Worm (Caenorhabditis elegans) whole organism, L4/young adult: ENCODE results near the gene snb-6.

Experiments
- W03F9.2 ChIP-seq: fragments of 150-350 bp; optimal IDR thresholded peaks from 2 replicates; lab custom pipeline; 2014; ENCODE audit warnings: missing biosample characterization, missing genetic modification characterization
- dao-5 ChIP-seq: sonication (generic microtip); optimal IDR thresholded peaks from 2 replicates; lab custom pipeline; 2016; ENCODE audit warnings: missing genotype, missing genetic modification characterization, moderate library complexity, missing compliant biosample characterization
- him-1 ChIP-seq: sonication (generic microtip); optimal IDR thresholded peaks from 2 replicates; lab custom pipeline; 2016; ENCODE audit warnings: missing genotype, missing genetic modification reagents, missing genetic modification characterization, missing compliant biosample characterization

snb-6 gene

DNA sequence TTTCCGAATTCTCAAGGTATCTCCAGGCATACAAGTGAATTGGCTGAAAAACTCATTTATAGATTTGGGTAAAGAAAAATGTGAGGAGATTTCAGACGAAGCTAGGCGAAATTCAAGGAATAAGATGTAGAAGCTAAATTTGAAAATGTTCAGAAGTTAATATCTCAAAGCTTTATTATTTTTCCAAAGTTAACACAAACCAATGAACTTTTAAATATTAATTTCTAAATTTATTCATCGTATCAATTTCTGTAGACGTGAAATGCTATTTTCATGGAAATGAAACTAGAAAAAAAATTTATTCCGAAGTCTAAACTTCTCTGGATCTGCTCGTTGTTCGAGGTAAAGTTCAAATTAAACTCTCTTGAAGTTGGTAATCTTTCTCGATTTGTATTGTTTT is 14.2 kb downstream of the snb-6 start, which contains the start of gene agxt-1:
Gene agxt-1, plus strand, starts transcription at position 301 of the 400 bp plus-strand sequence.
- TF ChIP-seq dao-5 (no peak), him-1 (no peak), W03F9.2 (no peak)

- no peak for TF ChIP-seq dao-5
- no peak for TF ChIP-seq him-1
- TF ChIP-seq W03F9.2, result no peak
These were observed 14.9 kb downstream of the snb-6 start, which contains the start of gene F46C5.6 for ce11 chrII:8844465-8845126. TSS of gene F46C5.6 (minus strand) at chrII:8844515.

- TF ChIP-seq W03F9.2 (no peak), him-1 (no peak), dao-5 (no peak)
These were observed 20.5 kb downstream of the snb-6 start, which contains the start of gene F46C5.7 for ce11 chrII:8839025-8839424. TSS of gene F46C5.7 (plus strand) at chrII:8839325.

DNA sequence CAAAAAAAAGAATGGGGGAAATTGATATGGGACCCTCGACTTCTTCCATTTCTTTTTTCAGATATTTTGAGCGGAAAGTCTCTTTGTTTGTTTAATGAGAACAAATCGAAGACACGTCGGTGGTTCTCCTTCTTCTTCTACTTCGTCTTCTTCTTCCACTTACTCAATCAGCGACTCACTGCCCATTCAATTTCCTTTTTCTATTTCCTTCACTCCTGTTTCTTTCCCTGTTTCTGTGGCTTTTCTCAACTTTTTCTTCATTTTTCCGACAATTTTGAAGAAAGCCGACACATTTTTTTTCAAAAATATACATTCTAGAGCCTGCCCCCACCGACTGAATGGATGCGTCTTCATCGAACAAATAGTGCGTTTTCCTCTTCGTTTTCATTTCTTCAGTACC is 23.6 kb downstream of the snb-6 start, which contains the start of gene F46C5.4:
Gene F46C5.4, plus strand, starts transcription at position 222 of the 400 bp plus-strand sequence.
- TF ChIP-seq him-1 (no peak), dao-5 (no peak), W03F9.2 (no peak)

DNA sequence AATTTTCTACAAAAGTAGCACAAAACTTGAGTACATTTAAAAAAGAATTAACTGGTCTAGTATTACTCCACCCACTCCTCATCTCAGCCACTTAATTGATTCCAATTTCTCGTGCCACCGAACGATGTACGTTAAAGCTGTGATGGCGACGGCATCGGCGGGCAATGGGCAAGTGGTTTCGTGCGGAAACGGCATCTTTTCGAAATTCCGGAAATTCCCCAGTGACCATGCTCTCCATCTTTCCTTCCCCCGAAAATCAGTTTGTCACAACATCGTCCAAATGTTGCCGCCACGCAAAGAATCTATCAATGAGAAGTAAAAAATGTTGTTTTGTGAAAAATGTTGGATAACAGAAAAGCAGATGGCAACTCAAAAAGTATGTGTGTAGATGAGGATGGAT is 26.6 kb downstream of the snb-6 start:
- TF ChIP-seq dao-5 (no peak), W03F9.2 (no peak), him-1 (no peak)

DNA sequence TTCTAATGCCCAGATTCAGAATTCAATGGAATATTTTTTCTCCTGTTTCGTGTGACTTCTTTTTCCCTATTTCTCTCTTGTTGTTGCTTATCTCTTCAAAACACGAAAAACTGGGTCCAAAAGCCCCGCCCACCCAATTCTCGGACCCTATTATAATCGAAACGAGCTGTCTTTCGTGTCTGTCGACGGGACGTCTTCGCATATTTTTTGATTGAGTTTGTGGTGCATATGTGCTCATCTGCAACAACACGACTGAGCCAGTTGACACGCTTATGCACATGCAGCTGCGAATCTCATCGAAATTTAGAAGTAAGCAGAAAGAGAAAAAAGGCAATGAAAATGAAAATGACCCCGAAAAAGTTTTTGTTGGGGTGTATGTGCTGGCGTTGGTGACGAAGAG is 28.6 kb downstream of the snb-6 start:
- no peak for TF ChIP-seq him-1
- TF ChIP-seq dao-5, result no peak
- TF ChIP-seq W03F9.2, result no peak

DNA sequence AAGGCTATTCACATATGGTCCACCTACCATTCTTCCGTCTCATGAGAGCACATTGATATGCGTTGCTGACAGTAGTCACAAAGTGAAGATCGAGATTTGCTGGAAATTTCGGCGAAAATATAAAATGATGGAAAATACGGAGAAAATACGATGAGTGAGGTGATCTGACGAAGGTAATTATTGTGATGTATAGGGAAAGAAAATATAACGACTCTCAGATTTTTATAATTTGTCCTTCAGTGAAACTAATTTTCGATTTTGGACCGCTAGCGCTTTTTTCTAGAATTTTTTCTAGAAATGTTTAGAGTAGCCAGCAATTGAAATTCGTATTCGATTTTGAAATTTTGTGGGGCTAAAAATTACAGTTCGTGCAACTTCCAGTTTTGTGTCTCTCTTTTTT is 30.3 kb downstream of the snb-6 start, which contains the start of gene F46C5.2:
Gene F46C5.2, minus strand, starts transcription at position 101 of the 400 bp plus-strand sequence.
- no peak for TF ChIP-seq him-1
- TF ChIP-seq W03F9.2, result no peak

DNA sequence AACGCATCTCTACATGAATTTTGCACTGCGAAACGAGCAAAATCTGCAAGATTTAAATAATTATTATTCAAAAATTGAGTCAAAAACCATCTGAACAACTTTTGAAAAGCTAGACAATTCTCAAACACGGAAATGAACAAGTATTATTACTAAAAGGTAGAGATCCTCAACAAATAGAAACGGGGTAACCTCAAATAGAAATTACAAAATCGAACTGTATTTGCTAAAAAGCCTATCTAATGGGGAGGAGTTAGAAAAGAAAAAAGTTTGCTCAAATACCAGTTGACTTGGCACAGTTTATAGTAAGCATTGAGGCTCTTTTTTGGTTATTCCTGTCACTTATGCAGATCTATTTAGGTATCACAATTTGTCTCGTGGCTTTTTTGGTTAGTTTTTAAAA is 33.7 kb downstream of the snb-6 start, which contains the start of gene nas-25:
Gene nas-25, plus strand, starts transcription at position 301 of the 400 bp plus-strand sequence.
- TF ChIP-seq W03F9.2, result no peak
- no peak for TF ChIP-seq him-1
- TF ChIP-seq dao-5, result no peak

DNA sequence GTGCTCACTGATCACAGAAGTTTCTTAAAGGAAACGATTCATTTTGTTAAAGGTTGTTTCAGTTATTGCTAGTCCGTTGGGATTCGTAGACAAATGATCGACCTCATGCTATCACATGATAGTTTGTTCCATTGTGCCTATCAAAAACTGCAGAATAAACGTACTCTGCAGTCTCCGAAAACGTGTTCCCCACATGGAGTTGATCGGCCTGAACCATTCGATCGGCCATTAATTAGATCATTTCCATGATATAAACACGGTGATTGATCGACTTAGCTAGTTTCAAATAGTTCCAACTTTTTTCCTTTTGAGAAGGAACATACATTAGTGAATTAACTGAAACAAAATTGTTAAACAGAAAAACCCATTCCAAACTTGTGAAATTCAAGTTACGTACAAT is 36.8 kb downstream of the snb-6 start:
- no peak for TF ChIP-seq him-1
- no peak for TF ChIP-seq W03F9.2
- TF ChIP-seq dao-5, result no peak

DNA sequence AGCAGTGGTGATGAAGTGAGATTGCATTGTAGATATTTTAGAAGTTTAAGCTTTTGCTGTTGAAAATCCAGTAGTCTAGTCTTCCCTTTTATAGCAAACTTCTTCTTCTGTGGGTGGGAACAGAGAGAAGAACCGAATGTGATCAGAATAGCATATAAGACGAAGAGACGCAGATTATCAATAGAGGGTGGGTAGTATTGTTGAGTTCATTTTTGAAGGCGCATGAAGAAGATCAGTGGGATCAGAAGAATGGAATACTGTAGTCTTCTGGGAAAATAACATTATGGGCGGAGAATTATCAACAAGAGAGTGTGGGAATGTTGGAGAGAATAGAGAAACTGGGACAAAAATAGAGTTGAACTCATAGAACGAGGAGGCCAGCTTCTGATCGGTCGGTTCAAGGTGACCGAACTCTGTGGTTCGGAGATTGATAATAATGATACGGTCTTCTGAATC is 38.3 kb downstream of the snb-6 start, which contains the start of gene F46C5.1:
Gene F46C5.1, minus strand, starts transcription at position 51 of the 456 bp plus-strand sequence.
- TF ChIP-seq him-1, result no peak
- no peak for TF ChIP-seq dao-5
- TF ChIP-seq W03F9.2, result no peak

DNA sequence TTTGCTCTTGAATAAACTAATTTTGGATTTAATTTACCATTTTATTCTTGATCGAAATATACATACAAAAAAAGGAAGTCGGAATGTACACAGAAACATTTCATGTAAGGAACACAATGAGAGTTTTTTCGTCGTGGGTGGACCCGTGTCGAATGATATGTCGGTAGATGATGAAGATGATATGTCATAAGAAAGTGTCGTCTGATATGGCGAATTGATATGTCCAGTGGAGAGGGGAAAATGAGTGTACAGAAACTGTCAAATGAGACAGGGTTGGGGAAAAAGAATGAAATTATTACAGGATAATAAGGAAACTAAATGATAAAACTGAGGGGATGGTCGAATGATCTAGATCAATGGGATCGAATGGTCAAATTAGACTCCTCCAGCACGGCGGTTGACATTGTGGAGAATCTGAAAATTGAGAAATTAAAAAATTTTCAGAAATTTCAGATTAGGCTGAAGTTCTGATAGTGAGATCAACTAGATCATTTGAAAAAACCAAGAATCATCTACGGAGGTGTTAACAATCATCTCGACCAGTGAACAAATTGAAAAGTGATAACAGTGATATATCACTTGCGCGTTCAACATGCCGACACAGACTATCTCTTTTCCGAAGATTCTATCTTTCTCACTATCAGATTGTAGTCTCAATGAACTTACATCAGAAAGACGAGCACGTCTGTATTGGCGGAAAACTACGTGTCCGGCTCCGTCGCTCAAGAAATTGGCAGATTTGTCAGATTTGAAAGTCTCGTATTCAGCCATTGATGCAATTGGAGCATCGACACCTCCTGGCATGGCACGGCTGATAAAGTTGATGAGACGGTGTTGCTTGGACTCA is 39.1 kb downstream of the snb-6 start:
- TF ChIP-seq dao-5, result no peak
- TF ChIP-seq him-1, result no peak
- TF ChIP-seq W03F9.2, result no peak

DNA sequence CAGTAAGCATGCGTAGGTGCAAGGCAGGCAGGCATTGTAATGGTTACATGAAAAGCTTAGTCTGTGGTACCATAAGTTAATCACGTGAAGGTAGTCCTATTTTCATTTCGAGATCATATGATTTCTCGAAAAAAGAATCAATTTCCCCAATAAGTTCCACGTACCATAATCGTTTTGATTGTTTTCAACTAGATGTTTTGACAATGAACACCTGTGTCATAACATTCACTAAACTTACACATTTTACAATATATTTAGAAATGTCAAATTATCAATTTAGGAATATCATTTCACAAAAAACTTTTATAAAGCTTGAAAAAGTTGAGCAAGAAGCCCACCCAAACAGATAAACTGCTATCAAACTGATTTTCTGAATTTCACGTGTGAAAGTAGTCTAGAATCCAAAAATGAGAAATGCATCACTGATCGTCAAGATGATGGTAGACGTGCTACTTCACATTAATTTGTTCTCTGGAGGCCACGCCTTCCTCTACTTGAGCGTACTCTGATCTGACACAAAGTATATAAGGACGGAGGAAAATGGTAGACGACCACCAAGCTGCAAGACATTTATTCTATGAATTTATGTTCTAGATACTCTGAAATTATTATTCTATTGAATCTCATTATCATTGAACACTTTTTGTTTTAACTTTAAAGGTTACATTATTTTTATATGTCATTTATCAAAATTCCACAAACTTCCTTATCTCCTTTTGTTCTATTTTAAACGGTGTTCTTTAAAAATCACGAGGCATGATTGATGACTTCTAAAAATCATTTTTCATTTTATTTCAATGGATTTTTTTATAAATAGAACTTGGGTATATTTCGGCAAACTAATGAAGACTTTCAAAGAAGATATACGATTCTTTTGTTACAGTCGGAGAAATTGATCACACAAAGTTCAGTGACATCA is 40.3 kb downstream of the snb-6 start, which contains the start of gene F46C5.10:
Gene F46C5.10, minus strand, starts transcription at position 51 of the 919 bp plus-strand sequence.
- TF ChIP-seq W03F9.2 (no peak), him-1 (no peak), dao-5 (no peak)

DNA sequence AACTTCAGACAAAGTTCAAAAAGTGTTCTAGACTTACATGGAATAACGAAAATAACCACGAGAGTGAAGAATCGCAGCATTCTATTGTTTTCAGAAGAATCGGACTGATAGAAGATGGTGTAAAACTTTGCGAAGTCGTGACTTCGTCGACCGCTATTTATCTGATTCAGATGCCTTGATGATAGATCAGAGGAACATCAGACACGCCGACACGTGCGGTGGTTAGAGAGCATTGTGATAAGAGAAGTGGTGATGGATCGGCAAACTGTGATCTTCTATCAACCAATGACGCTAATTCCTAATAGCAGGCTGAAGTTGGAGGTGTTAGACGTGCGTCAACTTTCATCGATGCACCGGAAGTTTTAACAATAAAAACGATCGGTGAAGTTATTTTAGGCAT is 41.2 kb downstream of the snb-6 start:
- TF ChIP-seq him-1 (no peak), dao-5 (no peak), W03F9.2 (no peak)

ce11 chrII:8817225-8817624 is 42.3 kb downstream of the snb-6 start:
- no peak for TF ChIP-seq him-1
- no peak for TF ChIP-seq W03F9.2
- TF ChIP-seq dao-5, result no peak

- no peak for TF ChIP-seq W03F9.2
- TF ChIP-seq dao-5, result no peak
- TF ChIP-seq him-1, result no peak
These were observed 45.3 kb downstream of the snb-6 start for ce11 chrII:8814231-8814630.
